Worm (Caenorhabditis elegans) whole organism, L3 larva: ENCODE measurements around the gene F36D4.1.

Source experiments
- R02D3.7 ChIP-seq: fragments of 150-350 bp; optimal IDR thresholded peaks from 2 replicates; lab custom pipeline; 2014; ENCODE audit warnings: missing biosample characterization, missing genetic modification characterization
- ZK546.5 ChIP-seq: sonication (generic microtip); optimal IDR thresholded peaks from 2 replicates; lab custom pipeline; 2017; ENCODE audit warnings: missing biosample characterization, missing genetic modification characterization
- aly-2 ChIP-seq: fragments of 150-350 bp; optimal IDR thresholded peaks from 2 replicates; lab custom pipeline; 2014; ENCODE audit warnings: missing biosample characterization, missing genetic modification characterization
- ama-1 ChIP-seq: fragments of 150-350 bp; optimal IDR thresholded peaks from 2 replicates; lab custom pipeline; 2018
- ceh-16 ChIP-seq: sonication (generic microtip); optimal IDR thresholded peaks from 2 replicates; lab custom pipeline; 2017; ENCODE audit warnings: missing biosample characterization, missing genetic modification characterization
- ceh-28 ChIP-seq: fragments of 150-350 bp; optimal IDR thresholded peaks from 2 replicates; lab custom pipeline; 2014; ENCODE audit warnings: missing biosample characterization, missing genetic modification reagents, missing genetic modification characterization
- ceh-82 ChIP-seq: fragments of 150-350 bp; optimal IDR thresholded peaks from 2 replicates; lab custom pipeline; 2014; ENCODE audit warnings: missing biosample characterization, missing genetic modification characterization
- egl-27 ChIP-seq: sonication (generic microtip); optimal IDR thresholded peaks from 4 replicates; lab custom pipeline; 2017; ENCODE audit warnings: missing biosample characterization, missing genetic modification reagents, missing genetic modification characterization
- egl-5 ChIP-seq: fragments of 150-350 bp; optimal IDR thresholded peaks from 2 replicates; lab custom pipeline; 2017; ENCODE audit warnings: missing biosample characterization, missing genetic modification reagents, missing genetic modification characterization, inconsistent platforms
- elt-1 ChIP-seq: fragments of 150-350 bp; optimal IDR thresholded peaks from 2 replicates; lab custom pipeline; 2014; ENCODE audit warnings: missing biosample characterization, missing genetic modification characterization
- elt-2 ChIP-seq: sonication (generic microtip); optimal IDR thresholded peaks from 2 replicates; lab custom pipeline; 2016; ENCODE audit warnings: missing genetic modification reagents, mild to moderate bottlenecking, missing genetic modification characterization, missing compliant biosample characterization
- elt-3 ChIP-seq, 3 experiments: fragments of 150-350 bp in 1 of 3; sonication (generic microtip) in 2 of 3; optimal IDR thresholded peaks; 2 replicates in 2 of 3; 4 replicates in 1 of 3; lab custom pipeline; 2014 to 2017; ENCODE audit warnings: missing biosample characterization in 3 of 3, missing genetic modification characterization in 3 of 3
- eor-1 ChIP-seq, 2 experiments: fragments of 150-350 bp; optimal IDR thresholded peaks; 2 replicates each; lab custom pipeline; 2014 to 2018; ENCODE audit warnings: missing biosample characterization in 2 of 2, missing genetic modification characterization in 2 of 2
- fkh-10 ChIP-seq: sonication (generic microtip); optimal IDR thresholded peaks from 2 replicates; lab custom pipeline; 2017; ENCODE audit warnings: missing biosample characterization, missing genetic modification reagents, missing genetic modification characterization
- fkh-2 ChIP-seq: fragments of 150-350 bp; optimal IDR thresholded peaks from 2 replicates; lab custom pipeline; 2014; ENCODE audit warnings: missing biosample characterization, missing genetic modification reagents, missing genetic modification characterization
- fos-1 ChIP-seq: fragments of 150-350 bp; optimal IDR thresholded peaks from 2 replicates; lab custom pipeline; 2014; ENCODE audit warnings: missing biosample characterization, missing genetic modification characterization
- hmg-11 ChIP-seq: sonication (generic microtip); optimal IDR thresholded peaks from 2 replicates; lab custom pipeline; 2016; ENCODE audit warnings: missing genetic modification characterization, missing compliant biosample characterization
- lin-15B ChIP-seq: fragments of 150-350 bp; optimal IDR thresholded peaks from 2 replicates; lab custom pipeline; 2014; ENCODE audit warnings: missing biosample characterization, missing genetic modification characterization
- lin-39 ChIP-seq: fragments of 150-350 bp; optimal IDR thresholded peaks from 2 replicates; lab custom pipeline; 2018; ENCODE audit warnings: missing biosample characterization, missing genetic modification reagents, missing genetic modification characterization
- lsy-12 ChIP-seq: sonication (generic microtip); optimal IDR thresholded peaks from 2 replicates; lab custom pipeline; 2016; ENCODE audit warnings: mild to moderate bottlenecking, missing genetic modification characterization, missing compliant biosample characterization
- nhr-11 ChIP-seq: fragments of 150-350 bp; optimal IDR thresholded peaks from 2 replicates; lab custom pipeline; 2014; ENCODE audit warnings: missing biosample characterization, missing genetic modification characterization
- nhr-12 ChIP-seq: fragments of 150-350 bp; optimal IDR thresholded peaks from 2 replicates; lab custom pipeline; 2014; ENCODE audit warnings: missing biosample characterization, missing genetic modification characterization
- nhr-23 ChIP-seq: fragments of 150-350 bp; optimal IDR thresholded peaks from 2 replicates; lab custom pipeline; 2014; ENCODE audit warnings: missing biosample characterization, missing genetic modification reagents, missing genetic modification characterization
- nhr-237 ChIP-seq: fragments of 150-350 bp; optimal IDR thresholded peaks from 2 replicates; lab custom pipeline; 2014; ENCODE audit warnings: missing biosample characterization, missing genetic modification characterization
- nhr-25 ChIP-seq: sonication (generic microtip); optimal IDR thresholded peaks from 2 replicates; lab custom pipeline; 2017; ENCODE audit warnings: missing biosample characterization, missing genetic modification characterization
- nhr-43 ChIP-seq: sonication (generic microtip); optimal IDR thresholded peaks from 2 replicates; lab custom pipeline; 2016; ENCODE audit warnings: mild to moderate bottlenecking, missing genetic modification characterization, missing compliant biosample characterization; ENCODE audit not compliant: poor library complexity, severe bottlenecking
- nhr-67 ChIP-seq: fragments of 150-350 bp; optimal IDR thresholded peaks from 2 replicates; lab custom pipeline; 2014; ENCODE audit warnings: missing biosample characterization, missing genetic modification characterization
- nhr-76 ChIP-seq: fragments of 150-350 bp; sonication (generic microtip); optimal IDR thresholded peaks from 5 replicates; lab custom pipeline; 2014; ENCODE audit warnings: missing biosample characterization, missing genetic modification characterization
- pha-4 ChIP-seq: fragments of 150-350 bp; optimal IDR thresholded peaks from 2 replicates; lab custom pipeline; 2014; ENCODE audit warnings: missing biosample characterization, missing genetic modification reagents, missing genetic modification characterization
- pqm-1 ChIP-seq: fragments of 150-350 bp; optimal IDR thresholded peaks from 2 replicates; lab custom pipeline; 2017; ENCODE audit warnings: missing biosample characterization, missing genetic modification characterization, inconsistent platforms
- sea-2 ChIP-seq: fragments of 150-350 bp; sonication (generic microtip); optimal IDR thresholded peaks from 4 replicates; lab custom pipeline; 2014; ENCODE audit warnings: missing biosample characterization, missing genetic modification reagents, missing genetic modification characterization
- skn-1 ChIP-seq: fragments of 150-350 bp; optimal IDR thresholded peaks from 2 replicates; lab custom pipeline; 2014; ENCODE audit warnings: missing biosample characterization, missing genetic modification characterization
- snpc-4 ChIP-seq: fragments of 150-350 bp; optimal IDR thresholded peaks from 2 replicates; lab custom pipeline; 2014; ENCODE audit warnings: missing biosample characterization, missing genetic modification characterization
- tbx-2 ChIP-seq: sonication (generic microtip); optimal IDR thresholded peaks from 2 replicates; lab custom pipeline; 2016; ENCODE audit warnings: mild to moderate bottlenecking, missing genetic modification characterization, missing compliant biosample characterization
- unc-39 ChIP-seq: sonication (generic microtip); optimal IDR thresholded peaks from 4 replicates; lab custom pipeline; 2017; ENCODE audit warnings: missing biosample characterization, missing genetic modification characterization
- unc-62 ChIP-seq: fragments of 150-350 bp; sonication (generic microtip); optimal IDR thresholded peaks from 4 replicates; lab custom pipeline; 2014; ENCODE audit warnings: missing biosample characterization, missing genetic modification reagents, missing genetic modification characterization
- zag-1 ChIP-seq: fragments of 150-350 bp; optimal IDR thresholded peaks from 2 replicates; lab custom pipeline; 2014; ENCODE audit warnings: missing biosample characterization, missing genetic modification characterization
- ztf-4 ChIP-seq: fragments of 150-350 bp; optimal IDR thresholded peaks from 2 replicates; lab custom pipeline; 2014; ENCODE audit warnings: missing biosample characterization, missing genetic modification characterization

The F36D4.1 gene

DNA sequence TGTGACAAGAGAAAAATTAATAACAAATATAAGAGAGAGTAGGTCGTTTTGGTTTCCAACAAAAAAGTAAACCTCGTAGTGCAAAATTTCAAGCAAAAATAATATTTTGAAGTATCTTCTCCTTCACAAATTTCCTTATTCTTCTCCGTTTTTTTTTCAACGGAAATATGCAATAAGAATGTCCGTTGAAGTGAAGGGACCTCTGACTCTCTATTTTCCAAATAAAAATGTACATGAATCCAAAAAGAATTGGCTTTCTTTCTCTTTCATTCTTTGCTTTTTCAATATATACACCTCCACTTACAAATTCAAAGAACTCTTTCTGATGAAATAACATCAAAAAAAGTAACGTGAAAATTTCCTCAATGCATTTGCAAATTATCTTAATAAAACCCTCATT lies at the start of gene F36D4.1:
TSS of gene F36D4.1 (plus strand) at position 301 of the 400 bp plus-strand sequence.
- TF ChIP-seq R02D3.7 (tag; lab: Kevin White, UChicago) (no peak), snpc-4 (no peak), nhr-12 (no peak), aly-2 (no peak), ztf-4 (no peak), fkh-10 (GFP tag; lab: Kevin White, UChicago) (no peak)

DNA sequence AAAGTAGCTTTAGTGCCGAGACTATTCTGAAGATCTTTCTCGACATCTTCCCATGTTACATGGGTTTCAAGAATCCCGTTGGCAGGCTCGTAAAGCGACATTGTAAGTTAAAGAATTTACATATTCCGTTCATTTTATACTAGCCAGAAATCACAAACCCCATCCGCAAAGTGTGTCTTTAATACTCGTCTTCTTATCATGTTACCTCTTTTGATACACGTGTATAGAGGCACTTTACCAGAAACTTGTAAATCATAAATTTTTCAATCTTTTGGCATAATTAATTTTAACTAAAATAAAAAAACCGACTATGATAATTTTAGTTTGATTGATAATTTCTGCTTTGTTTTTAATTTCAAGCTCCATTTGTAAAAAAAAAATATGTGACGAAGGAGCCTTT lies 45.7 kb upstream of the F36D4.1 start, which contains the start of gene E02C12.6:
TSS of gene E02C12.6 (minus strand) at position 101 of the 400 bp plus-strand sequence.
- TF ChIP-seq nhr-67 (tag; lab: Kevin White, UChicago): no peak
- no peak for TF ChIP-seq ceh-82 (tag; lab: Kevin White, UChicago)
- TF ChIP-seq ZK546.5 (tag; lab: Kevin White, UChicago): no peak
- TF ChIP-seq fkh-2 (tag; lab: Kevin White, UChicago): no peak
- TF ChIP-seq pha-4 (tag; lab: Kevin White, UChicago): no peak

DNA sequence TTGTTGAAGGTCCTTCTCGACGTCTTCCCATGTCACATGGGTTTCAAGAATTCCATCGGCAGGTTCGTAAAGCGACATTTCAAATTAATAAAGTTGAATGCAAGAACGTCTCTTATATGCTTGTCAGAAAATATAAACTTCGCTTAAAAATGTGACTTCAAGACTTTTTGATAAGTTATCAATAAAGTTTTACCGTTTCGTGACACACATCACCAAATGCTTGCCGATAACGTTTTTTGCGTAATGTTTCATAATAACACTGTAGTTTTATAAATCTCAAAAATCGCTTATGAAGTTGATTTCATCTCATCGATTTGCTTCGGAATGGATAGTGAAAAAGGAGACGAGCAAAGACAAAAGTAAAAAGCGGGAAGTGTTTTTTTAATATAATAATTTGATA lies 43.3 kb upstream of the F36D4.1 start, which contains the start of gene E02C12.8:
TSS of gene E02C12.8 (minus strand) at position 141 of the 400 bp plus-strand sequence.
- TF ChIP-seq egl-27 (tag; lab: Kevin White, UChicago): no peak
- TF ChIP-seq pqm-1 (tag; lab: Kevin White, UChicago): peak; percentile 75
- TF ChIP-seq elt-2 (tag; lab: Kevin White, UChicago): peak; percentile 85
- no peak for TF ChIP-seq eor-1 (tag; optimal IDR thresholded peaks at IDR 0.05; lab: Kevin White, UChicago)
- TF ChIP-seq elt-3 (tag; optimal IDR thresholded peaks at IDR 0.05; lab: Kevin White, UChicago): no peak
- TF ChIP-seq unc-39: no peak

DNA sequence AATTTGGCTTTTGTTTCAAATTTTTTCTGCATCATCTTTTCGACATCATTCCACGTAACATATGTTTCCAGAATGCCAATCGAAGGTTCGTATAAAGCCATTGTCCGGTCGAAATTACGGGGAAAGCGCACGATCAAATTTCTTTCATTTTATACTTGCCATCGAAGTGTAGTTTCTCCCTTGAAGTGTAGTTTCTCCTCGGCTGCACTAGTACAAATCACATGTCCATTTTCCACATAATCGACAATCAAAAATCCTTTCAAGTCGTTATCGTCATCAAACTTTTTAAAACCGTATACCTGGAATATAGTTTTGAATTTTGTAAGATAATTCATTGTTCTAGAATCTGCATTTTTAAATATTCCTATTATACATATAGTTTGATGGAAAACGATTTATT lies 41.3 kb upstream of the F36D4.1 start, which contains the start of gene E02C12.9:
TSS of gene E02C12.9 (minus strand) at position 101 of the 400 bp plus-strand sequence.
- TF ChIP-seq sea-2 (GFP tag; lab: Kevin White, UChicago) (no peak), fos-1 (tag; lab: Kevin White, UChicago) (no peak), R02D3.7 (tag; lab: Kevin White, UChicago) (no peak), ceh-16 (tag; lab: Kevin White, UChicago) (no peak), zag-1 (no peak), aly-2 (no peak), unc-62 (GFP tag; lab: Kevin White, UChicago) (no peak), lin-39 (tag; lab: Kevin White, UChicago) (no peak), nhr-11 (tag; lab: Kevin White, UChicago) (no peak), nhr-25 (tag; lab: Kevin White, UChicago) (no peak), nhr-76 (tag; lab: Kevin White, UChicago) (no peak), unc-39 (no peak), lsy-12 (no peak), elt-2 (tag; lab: Kevin White, UChicago) (no peak), tbx-2 (tag; lab: Kevin White, UChicago) (no peak), elt-3 (tag; optimal IDR thresholded peaks at IDR 0.05; lab: Kevin White, UChicago) (no peak), ama-1 (lab: Kevin White, UChicago) (no peak), nhr-237 (tag; lab: Kevin White, UChicago) (no peak), lin-15B (tag; lab: Kevin White, UChicago) (no peak), eor-1 (tag; optimal IDR thresholded peaks at IDR 0.05; lab: Kevin White, UChicago) (no peak)
- TF ChIP-seq, all 47 proteins: peak for 0

DNA sequence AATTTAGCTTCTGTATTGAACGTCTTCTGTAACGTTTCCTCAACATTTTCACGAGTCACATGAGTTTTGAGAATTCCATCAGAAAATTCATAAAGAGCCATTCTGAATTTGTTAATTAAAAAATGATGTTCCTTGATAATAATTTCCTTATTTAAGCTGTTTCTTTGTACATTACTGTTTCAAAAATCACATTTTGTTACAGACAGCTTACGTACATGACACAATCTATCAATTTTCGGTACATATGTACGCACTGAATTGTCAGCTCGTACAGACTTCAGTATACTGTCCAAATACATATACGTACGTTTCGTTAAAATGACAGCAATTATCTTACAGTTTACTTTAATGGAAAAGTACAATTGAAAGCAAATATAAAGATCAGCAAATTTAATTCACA lies 40.3 kb upstream of the F36D4.1 start, which contains the start of gene E02C12.19:
TSS of gene E02C12.19 (minus strand) at position 101 of the 400 bp plus-strand sequence.
- TF ChIP-seq elt-1 (tag; lab: Kevin White, UChicago): no peak
- no peak for TF ChIP-seq fkh-10 (GFP tag; lab: Kevin White, UChicago)
- no peak for TF ChIP-seq fkh-2 (tag; lab: Kevin White, UChicago)
- TF ChIP-seq nhr-43 (tag; lab: Kevin White, UChicago): no peak
- no peak for TF ChIP-seq ama-1 (lab: Kevin White, UChicago)
- TF ChIP-seq ceh-28 (tag; lab: Kevin White, UChicago): no peak
- no peak for TF ChIP-seq ztf-4
- no peak for TF ChIP-seq hmg-11 (tag; lab: Kevin White, UChicago)
- no peak for TF ChIP-seq tbx-2 (tag; lab: Kevin White, UChicago)
- TF ChIP-seq ceh-16 (tag; lab: Kevin White, UChicago): no peak
- no peak for TF ChIP-seq egl-5 (tag; lab: Kevin White, UChicago)
- TF ChIP-seq egl-27 (tag; lab: Kevin White, UChicago): no peak
- no peak for TF ChIP-seq nhr-23 (tag; lab: Kevin White, UChicago)
- no peak for TF ChIP-seq eor-1 (tag; optimal IDR thresholded peaks at IDR 0.05; lab: Kevin White, UChicago)
- TF ChIP-seq pha-4 (tag; lab: Kevin White, UChicago): no peak
- TF ChIP-seq pqm-1 (tag; lab: Kevin White, UChicago): no peak
- no peak for TF ChIP-seq unc-62 (GFP tag; lab: Kevin White, UChicago)
- TF ChIP-seq nhr-11 (tag; lab: Kevin White, UChicago): no peak
- no peak for TF ChIP-seq skn-1 (tag; lab: Kevin White, UChicago)
